Fruit fly (Drosophila melanogaster) Kc167 (cell line): ENCODE data around the gene CG31251.

Experiments used
- Myc ChIP-seq: fragments of >200 bp; optimal IDR thresholded peaks from 2 replicates; lab custom pipeline; 2017; ENCODE audit warnings: missing external identifiers
- Sin3A ChIP-seq: fragments of >200 bp; optimal IDR thresholded peaks from 2 replicates; lab custom pipeline; 2018; ENCODE audit warnings: missing external identifiers
- h ChIP-seq: fragments of >200 bp; optimal IDR thresholded peaks from 3 replicates; lab custom pipeline; 2018; ENCODE audit warnings: missing external identifiers
- insv ChIP-seq: fragments of >200 bp; optimal IDR thresholded peaks from 3 replicates; lab custom pipeline; 2018; ENCODE audit warnings: missing external identifiers
- psq ChIP-seq: fragments of >200 bp; optimal IDR thresholded peaks from 2 replicates; lab custom pipeline; 2017; ENCODE audit warnings: missing external identifiers
- ttk ChIP-seq: sonication (Bioruptor generic); optimal IDR thresholded peaks from 2 replicates; lab custom pipeline; 2017; ENCODE audit warnings: missing external identifiers

The CG31251 gene

dm6 chr3R:17679368-17679997, 5.2 kb downstream of the CG31251 start:
- TF ChIP-seq h (lab: Kevin White, UChicago) (no peak), Sin3A (lab: Kevin White, UChicago) (no peak), ttk (lab: Kevin White, UChicago) (no peak), Myc (lab: Kevin White, UChicago) (no peak), insv (lab: Kevin White, UChicago) (no peak), psq (no peak)

dm6 chr3R:17678138-17678873, 6.4 kb downstream of the CG31251 start:
- TF ChIP-seq Myc (lab: Kevin White, UChicago): no peak
- no peak for TF ChIP-seq psq

dm6 chr3R:17670857-17671336, 13.8 kb downstream of the CG31251 start, which contains the start of the genes CG7523 and Mps1:
TSS of gene CG7523 (minus strand) at chr3R:17670895.
TSS of gene Mps1 (plus strand) at chr3R:17671271.
- TF ChIP-seq h (lab: Kevin White, UChicago): no peak
- no peak for TF ChIP-seq Myc (lab: Kevin White, UChicago)
- TF ChIP-seq ttk (lab: Kevin White, UChicago): no peak
- no peak for TF ChIP-seq Sin3A (lab: Kevin White, UChicago)
- TF ChIP-seq psq: no peak
- no peak for TF ChIP-seq insv (lab: Kevin White, UChicago)

dm6 chr3R:17670202-17670856, 14.4 kb downstream of the CG31251 start:
- no peak for TF ChIP-seq insv (lab: Kevin White, UChicago)
- TF ChIP-seq Sin3A (lab: Kevin White, UChicago): no peak
- no peak for TF ChIP-seq Myc (lab: Kevin White, UChicago)
- no peak for TF ChIP-seq ttk (lab: Kevin White, UChicago)
- no peak for TF ChIP-seq h (lab: Kevin White, UChicago)
- no peak for TF ChIP-seq psq

- TF ChIP-seq ttk (lab: Kevin White, UChicago) (no peak), Myc (lab: Kevin White, UChicago) (no peak), insv (lab: Kevin White, UChicago) (no peak), h (lab: Kevin White, UChicago) (no peak), Sin3A (lab: Kevin White, UChicago) (no peak), psq (no peak)
Observed at dm6 chr3R:17667987-17668386, 16.7 kb downstream of the CG31251 start.

dm6 chr3R:17667279-17667678, 17.4 kb downstream of the CG31251 start, which contains the start of gene CG45045:
TSS of gene CG45045 (plus strand) at chr3R:17667572.
- TF ChIP-seq psq (no peak), h (lab: Kevin White, UChicago) (no peak), Sin3A (lab: Kevin White, UChicago) (no peak), Myc (lab: Kevin White, UChicago) (no peak)

- no peak for TF ChIP-seq Myc (lab: Kevin White, UChicago)
- TF ChIP-seq Sin3A (lab: Kevin White, UChicago): no peak
- no peak for TF ChIP-seq insv (lab: Kevin White, UChicago)
- TF ChIP-seq psq: no peak
- TF ChIP-seq h (lab: Kevin White, UChicago): no peak
- TF ChIP-seq ttk (lab: Kevin White, UChicago): no peak
Observed at dm6 chr3R:17666797-17667156, 17.9 kb downstream of the CG31251 start.

- no peak for TF ChIP-seq insv (lab: Kevin White, UChicago)
- no peak for TF ChIP-seq h (lab: Kevin White, UChicago)
- no peak for TF ChIP-seq Myc (lab: Kevin White, UChicago)
- TF ChIP-seq ttk (lab: Kevin White, UChicago): no peak
- no peak for TF ChIP-seq psq
- no peak for TF ChIP-seq Sin3A (lab: Kevin White, UChicago)
Observed at dm6 chr3R:17666061-17666796, 18.5 kb downstream of the CG31251 start.

- TF ChIP-seq psq (no peak), ttk (lab: Kevin White, UChicago) (no peak), Myc (lab: Kevin White, UChicago) (no peak), Sin3A (lab: Kevin White, UChicago) (no peak), h (lab: Kevin White, UChicago) (no peak), insv (lab: Kevin White, UChicago) (no peak)
Observed at dm6 chr3R:17656923-17657322, 27.8 kb downstream of the CG31251 start.

dm6 chr3R:17655040-17655439, 29.7 kb downstream of the CG31251 start:
- no peak for TF ChIP-seq insv (lab: Kevin White, UChicago)
- TF ChIP-seq psq: no peak
- TF ChIP-seq Myc (lab: Kevin White, UChicago): no peak
- no peak for TF ChIP-seq h (lab: Kevin White, UChicago)
- TF ChIP-seq ttk (lab: Kevin White, UChicago): no peak
- no peak for TF ChIP-seq Sin3A (lab: Kevin White, UChicago)

- TF ChIP-seq Sin3A (lab: Kevin White, UChicago): no peak
- no peak for TF ChIP-seq h (lab: Kevin White, UChicago)
- no peak for TF ChIP-seq insv (lab: Kevin White, UChicago)
- no peak for TF ChIP-seq Myc (lab: Kevin White, UChicago)
- no peak for TF ChIP-seq ttk (lab: Kevin White, UChicago)
- TF ChIP-seq psq: no peak
Observed at dm6 chr3R:17653879-17654278, 30.8 kb downstream of the CG31251 start.
